Fruit fly (Drosophila melanogaster): Measurements from ENCODE around the gene Atg18a.

- TF ChIP-seq CG6272 (GFP tag; IDR thresholded peaks at IDR 0.05), result no peak
- TF ChIP-seq CG17385 (GFP tag; optimal IDR thresholded peaks at IDR 0.05), result no peak
- TF ChIP-seq insv (GFP tag; optimal IDR thresholded peaks at IDR 0.05), result no peak
- no peak for TF ChIP-seq CG6689 (GFP tag; IDR thresholded peaks at IDR 0.05)
- no peak for TF ChIP-seq lola (GFP tag; optimal IDR thresholded peaks at IDR 0.05)
- no peak for TF ChIP-seq fru (optimal IDR thresholded peaks at IDR 0.05)
These were observed 32.2 kb downstream of the Atg18a start, which contains the start of gene CG13674 for dm6 chr3L:8218883-8219282.

Measured in whole organism, embryonic.